Worm (Caenorhabditis elegans): Measurements from ENCODE around the gene pup-2.

The pup-2 gene

ce11 chrIII:5150012-5150411, 35.7 kb upstream of the pup-2 start:
- TF ChIP-seq gmeb-2 (tag; optimal IDR thresholded peaks at IDR 0.05), result no peak
- peak; percentile 68 for TF ChIP-seq tbx-2 (tag; optimal IDR thresholded peaks at IDR 0.05)
- TF ChIP-seq ceh-34 (tag; optimal IDR thresholded peaks at IDR 0.05), result no peak
- TF ChIP-seq lin-11 (tag; optimal IDR thresholded peaks at IDR 0.05), result no peak
- no peak for TF ChIP-seq odd-2 (tag; optimal IDR thresholded peaks at IDR 0.05)

- TF ChIP-seq tbx-2 (tag; optimal IDR thresholded peaks at IDR 0.05), result peak; percentile 85
- no peak for TF ChIP-seq lim-6 (tag; optimal IDR thresholded peaks at IDR 0.05)
- no peak for TF ChIP-seq unc-3 (GFP tag; conservative IDR thresholded peaks at IDR 0.05)
- no peak for TF ChIP-seq unc-3 (tag; optimal IDR thresholded peaks at IDR 0.05)
- TF ChIP-seq unc-55 (GFP tag; optimal IDR thresholded peaks at IDR 0.05), result peak; percentile 33
- no peak for TF ChIP-seq ceh-45 (GFP tag; IDR thresholded peaks at IDR 0.05)
- TF ChIP-seq hlh-30 (tag; optimal IDR thresholded peaks at IDR 0.05; ENCODE audit: insufficient read depth), result no peak
- no peak for TF ChIP-seq ceh-34 (tag; optimal IDR thresholded peaks at IDR 0.05)
- TF ChIP-seq pros-1 (tag; optimal IDR thresholded peaks at IDR 0.05), result no peak
- no peak for TF ChIP-seq ets-4 (tag; optimal IDR thresholded peaks at IDR 0.05)
These were observed 34.7 kb upstream of the pup-2 start for ce11 chrIII:5150980-5151379.

- peak; percentile 11 for TF ChIP-seq ceh-31 (tag; optimal IDR thresholded peaks at IDR 0.05)
- no peak for TF ChIP-seq pqm-1 (tag; optimal IDR thresholded peaks at IDR 0.05)
- TF ChIP-seq elt-2 (tag; optimal IDR thresholded peaks at IDR 0.05), result peak; percentile 13
These were observed 32.6 kb upstream of the pup-2 start, which contains the start of the genes rbm-42 and grwd-1 for ce11 chrIII:5153137-5153536. rbm-42 (minus strand) TSS chrIII:5153229. grwd-1 (plus strand) TSS chrIII:5153464.

- TF ChIP-seq unc-42 (tag; optimal IDR thresholded peaks at IDR 0.05) (no peak), C38D4.7 (GFP tag; optimal IDR thresholded peaks at IDR 0.05) (no peak), sox-4 (tag; optimal IDR thresholded peaks at IDR 0.05) (no peak), lin-11 (tag; optimal IDR thresholded peaks at IDR 0.05) (no peak), ama-1 (optimal IDR thresholded peaks at IDR 0.05) (no peak), ceh-48 (tag; optimal IDR thresholded peaks at IDR 0.05) (no peak), ceh-9 (tag; optimal IDR thresholded peaks at IDR 0.05) (no peak)
These were observed 30.3 kb upstream of the pup-2 start for ce11 chrIII:5155393-5155792.

ce11 chrIII:5158674-5159073, 27.0 kb upstream of the pup-2 start, which contains the start of gene oxy-4:
oxy-4 (minus strand) TSS chrIII:5158774.
- TF ChIP-seq ceh-18 (tag; optimal IDR thresholded peaks at IDR 0.05) (no peak), sdc-2 (tag; optimal IDR thresholded peaks at IDR 0.05) (no peak), unc-3 (GFP tag; conservative IDR thresholded peaks at IDR 0.05) (no peak), unc-3 (tag; optimal IDR thresholded peaks at IDR 0.05) (no peak), dmd-4 (tag; optimal IDR thresholded peaks at IDR 0.05; ENCODE audit: borderline replicate concordance) (no peak), zip-5 (tag; optimal IDR thresholded peaks at IDR 0.05) (no peak), ahr-1 (tag; optimal IDR thresholded peaks at IDR 0.05) (no peak), pros-1 (tag; optimal IDR thresholded peaks at IDR 0.05) (no peak), F13H6.1 (tag; optimal IDR thresholded peaks at IDR 0.05) (no peak), ceh-34 (tag; optimal IDR thresholded peaks at IDR 0.05) (no peak), pqm-1 (tag; optimal IDR thresholded peaks at IDR 0.05) (no peak), ztf-16 (tag; optimal IDR thresholded peaks at IDR 0.05) (no peak), Y22D7AL.16 (tag; optimal IDR thresholded peaks at IDR 0.05) (no peak), ceh-31 (tag; optimal IDR thresholded peaks at IDR 0.05) (no peak), ttx-3 (tag; optimal IDR thresholded peaks at IDR 0.05) (no peak), tbx-2 (tag; optimal IDR thresholded peaks at IDR 0.05) (no peak), lin-11 (tag; optimal IDR thresholded peaks at IDR 0.05) (no peak), ama-1 (optimal IDR thresholded peaks at IDR 0.05) (no peak), hlh-8 (tag; optimal IDR thresholded peaks at IDR 0.05) (no peak), pax-1 (tag; optimal IDR thresholded peaks at IDR 0.05) (no peak)

- TF ChIP-seq npax-4 (tag; optimal IDR thresholded peaks at IDR 0.05) (no peak), sox-2 (GFP tag; IDR thresholded peaks at IDR 0.05) (no peak), fkh-10 (GFP tag; optimal IDR thresholded peaks at IDR 0.05) (no peak), odd-2 (tag; optimal IDR thresholded peaks at IDR 0.05) (no peak), F13H6.1 (tag; optimal IDR thresholded peaks at IDR 0.05) (no peak), ceh-9 (tag; optimal IDR thresholded peaks at IDR 0.05) (no peak), ref-2 (tag; optimal IDR thresholded peaks at IDR 0.05) (no peak), che-1 (tag; optimal IDR thresholded peaks at IDR 0.05) (no peak), ceh-31 (tag; optimal IDR thresholded peaks at IDR 0.05) (no peak), ama-1 (optimal IDR thresholded peaks at IDR 0.05) (no peak), rnt-1 (tag; optimal IDR thresholded peaks at IDR 0.05) (no peak), hlh-8 (tag; optimal IDR thresholded peaks at IDR 0.05) (no peak), pha-4 (tag; optimal IDR thresholded peaks at IDR 0.05) (no peak), pag-3 (tag; optimal IDR thresholded peaks at IDR 0.05; ENCODE audit: borderline replicate concordance) (no peak), ets-4 (tag; optimal IDR thresholded peaks at IDR 0.05) (no peak), ztf-16 (tag; optimal IDR thresholded peaks at IDR 0.05) (no peak), eyg-1 (tag; optimal IDR thresholded peaks at IDR 0.05) (no peak), ceh-6 (GFP tag; optimal IDR thresholded peaks at IDR 0.05) (no peak)
These were observed 26.2 kb upstream of the pup-2 start, which contains the start of gene T10F2.5 for ce11 chrIII:5159505-5159904. T10F2.5 (minus strand) TSS chrIII:5159605.
